Fruit fly (Drosophila melanogaster) whole organism, embryonic: Measurements from ENCODE around the gene klar.

Experiments used
- Adf1 ChIP-seq: fragments of 200-800 bp; sonication (Bioruptor generic); IDR thresholded peaks from 2 replicates; pipeline ENCODE4 v1.3.6; 2022; ENCODE audit warnings: missing biosample characterization, missing genetic modification characterization
- CG10274 ChIP-seq: fragments of 200-800 bp; sonication (Bioruptor generic); optimal IDR thresholded peaks from 3 replicates; lab custom pipeline; 2017; ENCODE audit warnings: missing biosample characterization, mild to moderate bottlenecking, missing genetic modification characterization
- CG10366 ChIP-seq: fragments of 200-800 bp; sonication (Bioruptor generic); IDR thresholded peaks from 2 replicates; pipeline ENCODE4 v1.3.6; 2022; ENCODE audit warnings: missing biosample characterization, missing genetic modification characterization
- CG11085 ChIP-seq: fragments of 200-800 bp; sonication (Bioruptor generic); IDR thresholded peaks from 2 replicates; pipeline ENCODE4 v1.3.6; 2022; ENCODE audit warnings: missing biosample characterization, missing genetic modification characterization
- CG11723 ChIP-seq: fragments of 200-800 bp; sonication (Bioruptor generic); optimal IDR thresholded peaks from 2 replicates; lab custom pipeline; 2017; ENCODE audit warnings: missing biosample characterization, mild to moderate bottlenecking, missing genetic modification characterization
- CG12155 ChIP-seq: fragments of 200-800 bp; sonication (Bioruptor generic); optimal IDR thresholded peaks from 3 replicates; lab custom pipeline; 2016; ENCODE audit warnings: missing biosample characterization, missing genetic modification characterization
- CG14441 ChIP-seq: fragments of 200-800 bp; sonication (Bioruptor generic); IDR thresholded peaks from 2 replicates; pipeline ENCODE4 v1.3.6; 2022; ENCODE audit warnings: missing biosample characterization, missing genetic modification characterization
- CG14965 ChIP-seq: fragments of 200-800 bp; sonication (Bioruptor generic); optimal IDR thresholded peaks from 2 replicates; lab custom pipeline; 2016; ENCODE audit warnings: missing biosample characterization, missing genetic modification characterization, borderline replicate concordance
- CG1602 ChIP-seq: fragments of 200-800 bp; sonication (Bioruptor generic); optimal IDR thresholded peaks from 3 replicates; lab custom pipeline; 2016; ENCODE audit warnings: missing biosample characterization, missing genetic modification characterization
- CG16815 ChIP-seq: fragments of 200-800 bp; sonication (Bioruptor generic); optimal IDR thresholded peaks from 3 replicates; lab custom pipeline; 2017; ENCODE audit warnings: missing biosample characterization, mild to moderate bottlenecking, missing genetic modification characterization
- CG17361 ChIP-seq: fragments of 200-800 bp; sonication (Bioruptor generic); IDR thresholded peaks from 3 replicates; pipeline ENCODE4 v1.3.6; 2022; ENCODE audit warnings: missing biosample characterization, missing genetic modification characterization
- CG17385 ChIP-seq: fragments of 200-800 bp; sonication (Bioruptor generic); optimal IDR thresholded peaks from 3 replicates; lab custom pipeline; 2018; ENCODE audit warnings: missing biosample characterization, mild to moderate bottlenecking, missing genetic modification characterization
- CG17612 ChIP-seq: fragments of 200-800 bp; sonication (Bioruptor generic); IDR thresholded peaks from 2 replicates; pipeline ENCODE4 v1.3.6; 2022; ENCODE audit warnings: missing biosample characterization, missing genetic modification characterization
- CG17912 ChIP-seq: fragments of 200-800 bp; sonication (Bioruptor generic); optimal IDR thresholded peaks from 2 replicates; lab custom pipeline; 2018; ENCODE audit warnings: missing biosample characterization, mild to moderate bottlenecking, missing genetic modification characterization
- CG30020 ChIP-seq: fragments of 200-800 bp; optimal IDR thresholded peaks from 2 replicates; lab custom pipeline; 2019; ENCODE audit warnings: missing biosample characterization, mild to moderate bottlenecking, missing genetic modification characterization, moderate library complexity
- CG4820 ChIP-seq: fragments of 200-800 bp; sonication (Bioruptor generic); optimal IDR thresholded peaks from 3 replicates; lab custom pipeline; 2016; ENCODE audit warnings: missing biosample characterization, missing genetic modification characterization
- CG5245 ChIP-seq: fragments of 200-800 bp; sonication (Bioruptor generic); optimal IDR thresholded peaks from 3 replicates; lab custom pipeline; 2016; ENCODE audit warnings: missing biosample characterization, missing genetic modification characterization
- CG6254 ChIP-seq: fragments of 200-800 bp; sonication (Bioruptor generic); optimal IDR thresholded peaks from 3 replicates; lab custom pipeline; 2017; ENCODE audit warnings: mild to moderate bottlenecking, missing biosample characterization, missing genetic modification reagents, missing genetic modification characterization
- CG6854 ChIP-seq: fragments of 200-800 bp; sonication (Bioruptor generic); optimal IDR thresholded peaks from 3 replicates; lab custom pipeline; 2017; ENCODE audit warnings: missing biosample characterization, mild to moderate bottlenecking, missing genetic modification characterization
- CG7745 ChIP-seq: fragments of 200-800 bp; sonication (Bioruptor generic); optimal IDR thresholded peaks from 2 replicates; lab custom pipeline; 2018; ENCODE audit warnings: missing biosample characterization, mild to moderate bottlenecking, missing genetic modification characterization, moderate library complexity
- CG8089 ChIP-seq: fragments of 200-800 bp; sonication (Bioruptor generic); optimal IDR thresholded peaks from 3 replicates; lab custom pipeline; 2016; ENCODE audit warnings: missing biosample characterization, missing genetic modification characterization
- Dek ChIP-seq: fragments of 200-800 bp; sonication (Bioruptor generic); optimal IDR thresholded peaks from 3 replicates; lab custom pipeline; 2019; ENCODE audit warnings: missing biosample characterization, mild to moderate bottlenecking, missing genetic modification characterization, moderate library complexity
- Elba2 ChIP-seq: fragments of 200-800 bp; sonication (Bioruptor generic); optimal IDR thresholded peaks from 3 replicates; lab custom pipeline; 2016; ENCODE audit warnings: missing biosample characterization, missing genetic modification characterization
- Hmr ChIP-seq: fragments of 200-800 bp; sonication (Bioruptor generic); optimal IDR thresholded peaks from 3 replicates; lab custom pipeline; 2017; ENCODE audit warnings: mild to moderate bottlenecking, missing biosample characterization, missing genetic modification reagents, missing genetic modification characterization
- Hmx ChIP-seq: fragments of 200-800 bp; sonication (Bioruptor generic); optimal IDR thresholded peaks from 2 replicates; lab custom pipeline; 2016; ENCODE audit warnings: missing biosample characterization, missing genetic modification characterization
- Hr39 ChIP-seq: fragments of >200 bp; optimal IDR thresholded peaks from 2 replicates; lab custom pipeline; 2017
- Jarid2 ChIP-seq: fragments of 200-800 bp; sonication (Bioruptor generic); optimal IDR thresholded peaks from 3 replicates; lab custom pipeline; 2017; ENCODE audit warnings: mild to moderate bottlenecking, missing biosample characterization, missing genetic modification reagents, missing genetic modification characterization
- MTF-1 ChIP-seq: fragments of 200-800 bp; sonication (Bioruptor generic); optimal IDR thresholded peaks from 2 replicates; lab custom pipeline; 2018; ENCODE audit warnings: missing biosample characterization, mild to moderate bottlenecking, missing genetic modification characterization, borderline replicate concordance
- Rx ChIP-seq: fragments of 200-800 bp; sonication (Bioruptor generic); IDR thresholded peaks from 2 replicates; pipeline ENCODE4 v1.3.6; 2022; ENCODE audit warnings: missing biosample characterization, missing genetic modification characterization
- Sox100B ChIP-seq: fragments of 200-800 bp; sonication (Bioruptor generic); optimal IDR thresholded peaks from 3 replicates; lab custom pipeline; 2018; ENCODE audit warnings: missing biosample characterization, mild to moderate bottlenecking, missing genetic modification characterization
- bab2 ChIP-seq: fragments of 200-800 bp; sonication (Bioruptor generic); optimal IDR thresholded peaks from 2 replicates; lab custom pipeline; 2016; ENCODE audit warnings: missing biosample characterization, missing genetic modification characterization
- cad ChIP-seq: fragments of >200 bp; optimal IDR thresholded peaks from 2 replicates; lab custom pipeline; 2017; ENCODE audit warnings: missing biosample characterization, missing genetic modification characterization
- cg ChIP-seq: fragments of 200-800 bp; sonication (Bioruptor generic); optimal IDR thresholded peaks from 3 replicates; lab custom pipeline; 2019; ENCODE audit warnings: missing biosample characterization, mild to moderate bottlenecking, missing genetic modification characterization, moderate library complexity
- dm ChIP-seq: fragments of 200-800 bp; sonication (Bioruptor generic); optimal IDR thresholded peaks from 3 replicates; lab custom pipeline; 2016; ENCODE audit warnings: missing biosample characterization, missing genetic modification characterization
- dmrt11E ChIP-seq: fragments of 200-800 bp; sonication (Bioruptor generic); optimal IDR thresholded peaks from 3 replicates; lab custom pipeline; 2018; ENCODE audit warnings: missing biosample characterization, mild to moderate bottlenecking, missing genetic modification characterization, moderate library complexity
- eyg ChIP-seq: fragments of 200-800 bp; sonication (Bioruptor generic); optimal IDR thresholded peaks from 3 replicates; lab custom pipeline; 2016; ENCODE audit warnings: missing biosample characterization, missing genetic modification characterization
- fd64A ChIP-seq: fragments of 200-800 bp; sonication (Bioruptor generic); optimal IDR thresholded peaks from 3 replicates; lab custom pipeline; 2018; ENCODE audit warnings: missing biosample characterization, mild to moderate bottlenecking, missing genetic modification characterization
- fu2 ChIP-seq: fragments of 200-800 bp; sonication (Bioruptor generic); optimal IDR thresholded peaks from 2 replicates; lab custom pipeline; 2016; ENCODE audit warnings: missing biosample characterization, missing genetic modification characterization
- gce ChIP-seq: fragments of 200-800 bp; sonication (Bioruptor generic); IDR thresholded peaks from 3 replicates; pipeline ENCODE4 v1.3.6; 2022; ENCODE audit warnings: missing biosample characterization, missing genetic modification characterization
- h ChIP-seq: fragments of >200 bp; optimal IDR thresholded peaks from 2 replicates; lab custom pipeline; 2017
- hb ChIP-seq: fragments of 200-800 bp; sonication (Bioruptor generic); IDR thresholded peaks from 3 replicates; pipeline ENCODE4 v1.3.6; 2022; ENCODE audit warnings: missing biosample characterization, missing genetic modification characterization; ENCODE audit not compliant: partially characterized antibody
- lola ChIP-seq, 3 experiments: fragments of >200 bp in 2 of 3; fragments of 200-800 bp in 1 of 3; sonication (Bioruptor generic) in 1 of 3; optimal IDR thresholded peaks; 2 replicates each; lab custom pipeline; 2017 to 2019; ENCODE audit warnings: missing biosample characterization in 3 of 3, missing genetic modification characterization in 3 of 3, mild to moderate bottlenecking in 1 of 3, moderate library complexity in 1 of 3
- otp ChIP-seq: fragments of 200-800 bp; sonication (Bioruptor generic); IDR thresholded peaks from 3 replicates; pipeline ENCODE4, ENCODE4 v1.3.6; 2022; ENCODE audit warnings: missing biosample characterization, missing genetic modification characterization
- pum ChIP-seq: fragments of 200-800 bp; sonication (Bioruptor generic); optimal IDR thresholded peaks from 2 replicates; lab custom pipeline; 2016; ENCODE audit warnings: missing biosample characterization, missing genetic modification characterization
- rib ChIP-seq: fragments of 200-800 bp; sonication (Bioruptor generic); IDR thresholded peaks from 2 replicates; pipeline ENCODE4 v1.3.6; 2022; ENCODE audit warnings: missing biosample characterization, missing genetic modification characterization
- row ChIP-seq: fragments of 200-800 bp; sonication (Bioruptor generic); IDR thresholded peaks from 3 replicates; pipeline ENCODE4 v1.3.6; 2022; ENCODE audit warnings: missing biosample characterization, missing genetic modification characterization
- sens ChIP-seq: fragments of 200-800 bp; sonication (Bioruptor generic); peaks from one replicate; lab custom pipeline; 2016; ENCODE audit warnings: missing biosample characterization, missing genetic modification characterization
- tgo ChIP-seq: fragments of 200-800 bp; sonication (Bioruptor generic); IDR thresholded peaks from 3 replicates; pipeline ENCODE4 v1.3.6; 2022; ENCODE audit warnings: missing biosample characterization, missing genetic modification characterization
- tin ChIP-seq: fragments of 200-800 bp; sonication (Bioruptor generic); optimal IDR thresholded peaks from 3 replicates; lab custom pipeline; 2016; ENCODE audit warnings: missing biosample characterization, missing genetic modification characterization
- vnd ChIP-seq: fragments of 200-800 bp; sonication (Bioruptor generic); IDR thresholded peaks from 3 replicates; pipeline ENCODE4 v1.3.6; 2022; ENCODE audit warnings: missing biosample characterization, missing genetic modification characterization; ENCODE audit not compliant: partially characterized antibody
- yki ChIP-seq: fragments of >200 bp; optimal IDR thresholded peaks from 3 replicates; lab custom pipeline; 2018
- zf30C ChIP-seq: fragments of 200-800 bp; sonication (Bioruptor generic); optimal IDR thresholded peaks from 3 replicates; lab custom pipeline; 2018; ENCODE audit warnings: missing biosample characterization, mild to moderate bottlenecking, missing genetic modification characterization

The klar gene

dm6 chr3L:550082-550827, 9.8 kb upstream of the klar start (continued):
- TF ChIP-seq CG17385 (GFP tag; lab: Kevin White, UChicago) (no peak), zf30C (no peak), CG6854 (GFP tag; lab: Kevin White, UChicago) (no peak), CG1602 (GFP tag; lab: Kevin White, UChicago) (no peak), tin (GFP tag; lab: Kevin White, UChicago) (no peak), rib (GFP tag; lab: Robert Waterston, UW) (no peak), Hr39 (lab: Kevin White, UChicago) (no peak), Hmx (no peak), fd64A (GFP tag; lab: Kevin White, UChicago) (no peak), h (no peak), CG6254 (peak; percentile 93), CG7745 (tag; lab: Kevin White, UChicago) (no peak), CG4820 (GFP tag; lab: Kevin White, UChicago) (no peak), cg (peak; percentile 26), CG11085 (GFP tag; lab: Robert Waterston, UW) (no peak), dmrt11E (tag; lab: Kevin White, UChicago) (no peak), lola (GFP tag; optimal IDR thresholded peaks at IDR 0.05; lab: Kevin White, UChicago) (no peak), row (GFP tag; lab: Robert Waterston, UW) (no peak), CG12155 (GFP tag; lab: Kevin White, UChicago) (no peak), CG17912 (GFP tag; lab: Kevin White, UChicago) (no peak), Jarid2 (GFP tag; lab: Kevin White, UChicago) (no peak), vnd (0 out of 3 replicates have a peak, but pooled peaks have one; percentile 42), hb (GFP tag; lab: Robert Waterston, UW) (no peak), otp (GFP tag; lab: Robert Waterston, UW) (0 out of 3 replicates have a peak, but pooled peaks have one; percentile 28), CG16815 (no peak), sens (peak; percentile 81), CG5245 (no peak), CG8089 (GFP tag; lab: Kevin White, UChicago) (no peak), CG10366 (no peak), pum (GFP tag; lab: Kevin White, UChicago) (no peak), Sox100B (GFP tag; lab: Kevin White, UChicago) (no peak), Rx (no peak), CG11723 (GFP tag; lab: Kevin White, UChicago) (no peak), Elba2 (GFP tag; lab: Kevin White, UChicago) (no peak), CG30020 (tag; lab: Kevin White, UChicago) (no peak), CG17361 (GFP tag; lab: Robert Waterston, UW) (no peak), bab2 (GFP tag; lab: Kevin White, UChicago) (no peak), Hmr (no peak), fu2 (GFP tag; lab: Kevin White, UChicago) (no peak), eyg (GFP tag; lab: Kevin White, UChicago) (peak; percentile 19), CG10274 (GFP tag; lab: Kevin White, UChicago) (no peak), tgo (GFP tag; lab: Robert Waterston, UW) (no peak), MTF-1 (GFP tag; lab: Kevin White, UChicago) (no peak), Adf1 (GFP tag; lab: Robert Waterston, UW) (no peak), gce (no peak; the same call in 2 of the 3 replicates), CG14965 (no peak), CG14441 (GFP tag; lab: Robert Waterston, UW) (no peak), cad (GFP tag; lab: Kevin White, UChicago) (no peak), CG17612 (GFP tag; lab: Robert Waterston, UW) (no peak), dm (GFP tag; lab: Kevin White, UChicago) (no peak), yki (lab: Kevin White, UChicago) (no peak), Dek (no peak)
